Fruit fly (Drosophila melanogaster): Measurements from ENCODE around the gene CG17219.
A peak's percentile ranks its signal among the peaks of the same experiment; 100 is the strongest.

CG17219 gene

DNA sequence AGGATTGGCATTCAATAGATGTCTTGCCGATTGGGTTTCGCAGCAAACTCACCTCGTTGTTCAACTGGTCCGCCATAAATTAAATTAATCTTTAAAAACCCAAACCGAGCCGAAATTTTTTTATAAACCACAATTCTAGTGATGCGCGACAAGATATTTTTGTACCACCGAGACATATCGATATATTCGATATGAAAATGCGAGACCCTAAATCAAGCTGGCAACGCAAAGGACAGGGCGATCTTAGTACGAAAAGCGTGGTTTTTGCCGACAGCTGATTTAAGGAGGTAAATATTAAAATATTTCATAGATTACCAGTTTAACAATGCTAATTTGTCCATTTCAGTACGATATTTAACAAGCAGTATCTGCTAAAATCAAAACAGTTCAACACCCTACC lies at the start of gene CG17219, which contains the start of gene Sf3b2:
Gene CG17219 (plus strand): TSS at position 242 of the 400 bp plus-strand sequence.
Gene Sf3b2 (minus strand): TSS at position 157 of the 400 bp plus-strand sequence.
- TF ChIP-seq Pif1B (GFP tag; optimal IDR thresholded peaks at IDR 0.05): no peak
- no peak for TF ChIP-seq EcR (GFP tag; optimal IDR thresholded peaks at IDR 0.05)
- TF ChIP-seq rn (GFP tag; IDR thresholded peaks at IDR 0.05): no peak
- no peak for TF ChIP-seq Ets98B (GFP tag; IDR thresholded peaks at IDR 0.05)
- no peak for TF ChIP-seq fd96Ca (GFP tag; IDR thresholded peaks at IDR 0.05)
- no peak for TF ChIP-seq D1 (tag; optimal IDR thresholded peaks at IDR 0.05)
- no peak for TF ChIP-seq gl (tag; optimal IDR thresholded peaks at IDR 0.05)
- no peak for TF ChIP-seq CG17806 (tag; optimal IDR thresholded peaks at IDR 0.05)
- no peak for TF ChIP-seq CG4496 (GFP tag; IDR thresholded peaks at IDR 0.05)
- no peak for TF ChIP-seq Snoo (tag; optimal IDR thresholded peaks at IDR 0.05)
- no peak for TF ChIP-seq CG15710 (tag; optimal IDR thresholded peaks at IDR 0.05)

DNA sequence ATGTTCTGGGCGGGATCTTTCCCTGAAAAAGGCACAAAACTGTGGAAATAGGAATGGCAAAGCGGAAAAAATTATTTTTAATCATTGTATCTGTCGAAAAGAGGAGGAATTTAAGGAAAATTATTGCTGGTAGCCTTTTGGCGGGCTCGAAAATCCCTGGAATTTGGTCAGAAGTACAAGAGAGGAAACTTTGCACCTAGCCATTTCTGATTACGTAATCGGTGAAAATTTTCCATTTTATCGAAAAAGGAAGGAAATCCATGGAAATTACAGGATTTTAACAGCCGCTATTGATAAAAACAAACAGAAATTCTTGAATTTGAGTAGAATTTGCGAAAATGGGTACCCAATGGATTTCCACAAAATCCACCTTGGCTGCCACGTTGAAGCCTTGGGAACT lies 42.3 kb upstream of the CG17219 start:
- TF ChIP-seq fd96Ca (GFP tag; IDR thresholded peaks at IDR 0.05) (no peak), CG8159 (tag; optimal IDR thresholded peaks at IDR 0.05) (no peak), gl (tag; optimal IDR thresholded peaks at IDR 0.05) (no peak), CG14655 (GFP tag; optimal IDR thresholded peaks at IDR 0.05) (no peak), Pif1B (GFP tag; optimal IDR thresholded peaks at IDR 0.05) (no peak), CG34367 (tag; optimal IDR thresholded peaks at IDR 0.05) (no peak), CG15710 (tag; optimal IDR thresholded peaks at IDR 0.05) (no peak), CG8301 (tag; optimal IDR thresholded peaks at IDR 0.05) (no peak), rn (GFP tag; IDR thresholded peaks at IDR 0.05) (no peak), Pif1A (GFP tag; optimal IDR thresholded peaks at IDR 0.05) (no peak), CG32121 (GFP tag; IDR thresholded peaks at IDR 0.05) (no peak), EcR (GFP tag; optimal IDR thresholded peaks at IDR 0.05) (no peak), CG4496 (GFP tag; IDR thresholded peaks at IDR 0.05) (no peak), Snoo (tag; optimal IDR thresholded peaks at IDR 0.05) (no peak), Ets98B (GFP tag; IDR thresholded peaks at IDR 0.05) (no peak)

DNA sequence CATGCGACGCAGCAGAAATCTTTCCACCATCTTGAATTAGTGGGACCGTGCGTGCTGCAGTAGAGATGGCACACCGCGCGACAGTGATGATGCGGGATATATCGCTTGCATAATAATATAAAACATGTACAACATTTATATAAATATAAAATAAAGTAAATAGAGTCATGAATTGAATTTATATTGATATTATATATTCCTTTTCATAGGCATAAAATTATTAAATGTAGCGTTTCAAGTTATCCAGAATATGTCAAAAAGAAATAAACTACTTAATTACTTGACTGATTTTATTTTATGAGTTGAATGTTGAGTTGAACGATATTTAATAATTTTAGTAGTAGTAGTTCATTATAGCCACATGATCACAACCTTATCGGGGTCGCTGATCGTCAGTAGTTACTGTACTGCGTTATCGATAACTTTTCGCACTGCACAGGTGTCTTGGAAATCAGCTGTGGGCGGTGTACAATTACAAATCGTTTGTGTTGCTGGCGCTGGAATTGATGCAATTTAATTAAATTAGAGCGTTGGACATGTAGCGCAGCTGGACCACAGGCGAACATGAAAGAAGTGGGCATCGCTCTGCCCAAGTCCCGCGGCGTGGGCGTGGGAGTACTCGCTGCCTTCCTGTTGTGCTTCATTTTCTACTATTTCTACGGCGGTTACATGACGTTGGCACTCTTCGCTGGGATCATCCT lies 41.2 kb upstream of the CG17219 start, which contains the start of the genes Chd1 and Bem46:
Gene Chd1 (minus strand): TSS at position 43 of the 701 bp plus-strand sequence.
Gene Bem46 (plus strand): TSS at position 436 of the 701 bp plus-strand sequence.
- TF ChIP-seq CG8159 (tag; optimal IDR thresholded peaks at IDR 0.05) (peak; percentile 85), rn (GFP tag; IDR thresholded peaks at IDR 0.05) (peak; percentile 55; the same call in 1 of the 2 replicates), CG10348 (GFP tag; IDR thresholded peaks at IDR 0.05) (no peak), CG8301 (tag; optimal IDR thresholded peaks at IDR 0.05) (no peak), CG15710 (tag; optimal IDR thresholded peaks at IDR 0.05) (peak; percentile 80), CG9948 (tag; optimal IDR thresholded peaks at IDR 0.05) (peak; percentile 84), fd96Ca (GFP tag; IDR thresholded peaks at IDR 0.05) (peak; percentile 77), Ets98B (GFP tag; IDR thresholded peaks at IDR 0.05) (peak; percentile 64; the same call in 1 of the 2 replicates), Snoo (tag; optimal IDR thresholded peaks at IDR 0.05) (peak; percentile 79), gl (tag; optimal IDR thresholded peaks at IDR 0.05) (peak; percentile 34), CG14655 (GFP tag; optimal IDR thresholded peaks at IDR 0.05) (no peak), CG12605 (GFP tag; IDR thresholded peaks at IDR 0.05) (peak; percentile 71), CG34367 (tag; optimal IDR thresholded peaks at IDR 0.05) (peak; percentile 72), CG17806 (tag; optimal IDR thresholded peaks at IDR 0.05) (peak; percentile 75), CG4496 (GFP tag; IDR thresholded peaks at IDR 0.05) (peak; percentile 90), Pif1A (GFP tag; optimal IDR thresholded peaks at IDR 0.05) (no peak), CG13204 (GFP tag; optimal IDR thresholded peaks at IDR 0.05) (no peak), CG32121 (GFP tag; IDR thresholded peaks at IDR 0.05) (peak; percentile 76), EcR (GFP tag; optimal IDR thresholded peaks at IDR 0.05) (no peak)

DNA sequence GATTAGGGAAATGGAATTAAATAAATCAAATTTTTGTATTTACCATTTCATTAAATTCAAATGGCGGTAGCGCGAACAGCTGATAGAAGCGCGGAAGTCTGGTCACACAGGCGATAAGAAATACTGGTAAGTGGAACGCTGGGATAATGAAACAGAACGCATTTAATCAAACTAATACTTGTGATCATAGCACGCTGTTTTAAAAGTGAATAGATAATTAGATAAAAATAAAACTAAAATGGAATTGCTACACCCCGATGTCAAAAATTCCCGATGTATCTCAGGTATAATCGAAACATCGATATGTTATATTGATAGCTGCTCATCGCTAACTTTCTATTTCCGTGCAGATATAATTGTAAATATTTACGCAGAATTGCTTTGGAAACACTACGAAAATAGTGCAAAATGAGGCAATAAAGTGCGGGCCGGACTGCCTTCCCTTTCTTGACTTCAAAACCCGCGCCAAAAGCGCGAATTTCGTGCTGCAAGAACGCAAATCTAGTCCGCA lies 36.3 kb upstream of the CG17219 start, which contains the start of the genes okr and CG3558:
Gene okr (minus strand): TSS at position 96 of the 511 bp plus-strand sequence.
Gene CG3558 (plus strand): TSS at position 207 of the 511 bp plus-strand sequence.
- TF ChIP-seq EcR (GFP tag; optimal IDR thresholded peaks at IDR 0.05): no peak
- no peak for TF ChIP-seq CG34367 (tag; optimal IDR thresholded peaks at IDR 0.05)

DNA sequence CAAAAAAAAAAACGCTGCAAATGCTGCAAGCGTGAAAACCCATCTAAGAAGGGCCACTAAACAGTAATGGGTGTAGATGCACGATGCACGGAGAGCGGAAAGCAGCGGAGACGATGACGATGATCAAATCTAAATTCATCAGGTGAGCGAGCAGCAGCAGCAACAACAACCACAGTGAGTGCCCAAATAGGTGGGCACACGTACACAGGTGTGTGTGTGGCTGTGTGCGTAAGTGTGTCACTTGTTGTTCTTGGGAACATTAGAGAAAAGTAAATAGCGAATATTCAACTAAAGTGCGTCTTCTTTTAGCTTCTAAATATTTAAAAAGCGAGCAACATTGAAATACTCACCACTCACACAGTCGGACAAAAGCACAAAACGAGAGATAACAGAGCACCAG lies 35.8 kb upstream of the CG17219 start:
- TF ChIP-seq CG10348 (GFP tag; IDR thresholded peaks at IDR 0.05): no peak
- no peak for TF ChIP-seq gl (tag; optimal IDR thresholded peaks at IDR 0.05)
- no peak for TF ChIP-seq CG14655 (GFP tag; optimal IDR thresholded peaks at IDR 0.05)
- TF ChIP-seq Ets98B (GFP tag; IDR thresholded peaks at IDR 0.05): no peak
- TF ChIP-seq Pif1A (GFP tag; optimal IDR thresholded peaks at IDR 0.05): no peak
- TF ChIP-seq CG8159 (tag; optimal IDR thresholded peaks at IDR 0.05): no peak
- no peak for TF ChIP-seq CG12605 (GFP tag; IDR thresholded peaks at IDR 0.05)
- TF ChIP-seq rn (GFP tag; IDR thresholded peaks at IDR 0.05): no peak
- TF ChIP-seq EcR (GFP tag; optimal IDR thresholded peaks at IDR 0.05): no peak
- no peak for TF ChIP-seq CG15710 (tag; optimal IDR thresholded peaks at IDR 0.05)
- no peak for TF ChIP-seq Snoo (tag; optimal IDR thresholded peaks at IDR 0.05)
- no peak for TF ChIP-seq fd96Ca (GFP tag; IDR thresholded peaks at IDR 0.05)
- no peak for TF ChIP-seq Pif1B (GFP tag; optimal IDR thresholded peaks at IDR 0.05)
- no peak for TF ChIP-seq CG17806 (tag; optimal IDR thresholded peaks at IDR 0.05)
- TF ChIP-seq CG13204 (GFP tag; optimal IDR thresholded peaks at IDR 0.05): no peak
- TF ChIP-seq CG32121 (GFP tag; IDR thresholded peaks at IDR 0.05): no peak
- TF ChIP-seq CG34367 (tag; optimal IDR thresholded peaks at IDR 0.05): no peak
- no peak for TF ChIP-seq CG4496 (GFP tag; IDR thresholded peaks at IDR 0.05)
- TF ChIP-seq CG8301 (tag; optimal IDR thresholded peaks at IDR 0.05): no peak
- no peak for TF ChIP-seq CG9948 (tag; optimal IDR thresholded peaks at IDR 0.05)

All from whole organism, pupa.